Worm (Caenorhabditis elegans) whole organism, L3 larva: Measurements from ENCODE around the gene R11A8.1.

Source experiments
- ama-1 ChIP-seq: fragments of 150-350 bp; optimal IDR thresholded peaks from 2 replicates; lab custom pipeline; 2018
- fos-1 ChIP-seq: fragments of 150-350 bp; optimal IDR thresholded peaks from 2 replicates; lab custom pipeline; 2014; ENCODE audit warnings: missing biosample characterization, missing genetic modification characterization
- lin-15B ChIP-seq: fragments of 150-350 bp; optimal IDR thresholded peaks from 2 replicates; lab custom pipeline; 2014; ENCODE audit warnings: missing biosample characterization, missing genetic modification characterization
- mml-1 ChIP-seq: fragments of 150-350 bp; sonication (generic microtip); optimal IDR thresholded peaks from 3 replicates; lab custom pipeline; 2014; ENCODE audit warnings: missing biosample characterization, missing genetic modification characterization
- nhr-237 ChIP-seq: fragments of 150-350 bp; optimal IDR thresholded peaks from 2 replicates; lab custom pipeline; 2014; ENCODE audit warnings: missing biosample characterization, missing genetic modification characterization
- pha-4 ChIP-seq: fragments of 150-350 bp; optimal IDR thresholded peaks from 2 replicates; lab custom pipeline; 2014; ENCODE audit warnings: missing biosample characterization, missing genetic modification reagents, missing genetic modification characterization

DNA sequence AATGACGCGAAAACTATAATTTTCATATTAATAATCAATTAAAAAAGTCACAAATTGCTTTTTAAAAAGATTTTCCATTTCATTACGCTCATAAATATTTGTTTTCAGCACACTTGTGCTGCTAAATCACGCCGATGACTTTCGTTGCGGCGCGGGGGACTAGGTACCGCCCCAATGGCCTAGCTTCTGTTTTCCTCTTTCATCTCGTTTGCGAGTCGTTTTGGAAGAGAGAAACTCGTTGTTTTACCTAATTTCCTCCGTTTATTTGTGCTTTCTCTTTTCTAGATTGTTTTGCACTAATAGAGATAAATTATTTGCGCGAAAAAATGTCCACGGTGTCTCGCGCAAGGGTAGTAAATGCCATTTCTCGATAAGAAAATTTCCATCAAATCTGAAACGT is 24.1 kb upstream of the R11A8.1 start:
- TF ChIP-seq ama-1 (lab: Kevin White, UChicago) (no peak), pha-4 (tag; lab: Kevin White, UChicago) (no peak), mml-1 (tag; lab: Kevin White, UChicago) (no peak), nhr-237 (tag; lab: Kevin White, UChicago) (no peak), lin-15B (tag; lab: Kevin White, UChicago) (no peak), fos-1 (no peak)
